Fruit fly (Drosophila melanogaster) whole organism, embryonic: ENCODE data around the gene CG11382.

Experiments
- Abd-B ChIP-seq: fragments of 200-800 bp; sonication (Bioruptor generic); optimal IDR thresholded peaks from 2 replicates; lab custom pipeline; 2018; ENCODE audit warnings: missing biosample characterization, mild to moderate bottlenecking, missing genetic modification characterization, moderate library complexity
- Bdp1 ChIP-seq: fragments of 200-800 bp; sonication (Bioruptor generic); optimal IDR thresholded peaks from 3 replicates; lab custom pipeline; 2016; ENCODE audit warnings: missing biosample characterization, missing genetic modification characterization
- Bgb ChIP-seq: fragments of 200-800 bp; sonication (Bioruptor generic); IDR thresholded peaks from 2 replicates; pipeline ENCODE4 v1.3.6; 2022; ENCODE audit warnings: missing biosample characterization, missing genetic modification characterization; ENCODE audit not compliant: partially characterized antibody
- CG10274 ChIP-seq: fragments of 200-800 bp; sonication (Bioruptor generic); optimal IDR thresholded peaks from 3 replicates; lab custom pipeline; 2017; ENCODE audit warnings: missing biosample characterization, mild to moderate bottlenecking, missing genetic modification characterization
- CG10366 ChIP-seq: fragments of 200-800 bp; sonication (Bioruptor generic); IDR thresholded peaks from 2 replicates; pipeline ENCODE4 v1.3.6; 2022; ENCODE audit warnings: missing biosample characterization, missing genetic modification characterization
- CG10959 ChIP-seq: fragments of 200-800 bp; sonication (Bioruptor generic); IDR thresholded peaks from 2 replicates; pipeline ENCODE4 v1.3.6; 2022; ENCODE audit warnings: missing biosample characterization, missing genetic modification characterization
- CG11696 ChIP-seq: fragments of 200-800 bp; sonication (Bioruptor generic); IDR thresholded peaks from 2 replicates; pipeline ENCODE4 v1.3.6; 2022; ENCODE audit warnings: missing biosample characterization, missing genetic modification characterization
- CG12659 ChIP-seq: fragments of 200-800 bp; sonication (Bioruptor generic); optimal IDR thresholded peaks from 3 replicates; lab custom pipeline; 2017; ENCODE audit warnings: mild to moderate bottlenecking, missing biosample characterization, missing genetic modification reagents, missing genetic modification characterization
- CG12769 ChIP-seq: fragments of 200-800 bp; sonication (Bioruptor generic); optimal IDR thresholded peaks from 2 replicates; lab custom pipeline; 2019; ENCODE audit warnings: missing biosample characterization, mild to moderate bottlenecking, missing genetic modification characterization, moderate library complexity
- CG13894 ChIP-seq: fragments of 200-800 bp; sonication (Bioruptor generic); optimal IDR thresholded peaks from 3 replicates; lab custom pipeline; 2018; ENCODE audit warnings: missing biosample characterization, mild to moderate bottlenecking, missing genetic modification characterization, moderate library complexity
- CG15514 ChIP-seq: fragments of 200-800 bp; sonication (Bioruptor generic); optimal IDR thresholded peaks from 3 replicates; lab custom pipeline; 2017; ENCODE audit warnings: missing biosample characterization, missing genetic modification characterization, mild to moderate bottlenecking, moderate library complexity, missing genetic modification reagents
- CG1603 ChIP-seq: fragments of 200-800 bp; sonication (Bioruptor generic); optimal IDR thresholded peaks from 2 replicates; lab custom pipeline; 2019; ENCODE audit warnings: missing biosample characterization, mild to moderate bottlenecking, missing genetic modification characterization, moderate library complexity
- CG18599 ChIP-seq: fragments of 200-800 bp; sonication (Bioruptor generic); optimal IDR thresholded peaks from 3 replicates; lab custom pipeline; 2017; ENCODE audit warnings: missing biosample characterization, missing genetic modification characterization, mild to moderate bottlenecking, moderate library complexity, missing genetic modification reagents
- CG2120 ChIP-seq: fragments of 200-800 bp; sonication (Bioruptor generic); optimal IDR thresholded peaks from 3 replicates; lab custom pipeline; 2016; ENCODE audit warnings: missing biosample characterization, missing genetic modification characterization
- CG2678 ChIP-seq: fragments of 200-800 bp; sonication (Bioruptor generic); optimal IDR thresholded peaks from 3 replicates; lab custom pipeline; 2019; ENCODE audit warnings: missing biosample characterization, mild to moderate bottlenecking, missing genetic modification characterization, moderate library complexity
- CG32767 ChIP-seq: fragments of 200-800 bp; sonication (Bioruptor generic); IDR thresholded peaks from 2 replicates; pipeline ENCODE4 v1.3.6; 2022; ENCODE audit warnings: missing biosample characterization, missing genetic modification characterization
- CG6854 ChIP-seq: fragments of 200-800 bp; sonication (Bioruptor generic); optimal IDR thresholded peaks from 3 replicates; lab custom pipeline; 2017; ENCODE audit warnings: missing biosample characterization, mild to moderate bottlenecking, missing genetic modification characterization
- CG7357 ChIP-seq: fragments of 200-800 bp; sonication (Bioruptor generic); IDR thresholded peaks from 3 replicates; pipeline ENCODE4 v1.3.6; 2022; ENCODE audit warnings: missing biosample characterization, missing genetic modification characterization
- CG7963 ChIP-seq: fragments of 200-800 bp; sonication (Bioruptor generic); IDR thresholded peaks from 3 replicates; pipeline ENCODE4 v1.3.6; 2022; ENCODE audit warnings: missing biosample characterization, missing genetic modification characterization; ENCODE audit not compliant: partially characterized antibody
- CG7987 ChIP-seq: fragments of 200-800 bp; sonication (Bioruptor generic); optimal IDR thresholded peaks from 2 replicates; lab custom pipeline; 2018; ENCODE audit warnings: missing biosample characterization, mild to moderate bottlenecking, missing genetic modification characterization, moderate library complexity
- CG8290 ChIP-seq, 3 experiments: fragments of 200-800 bp; sonication (Bioruptor generic); optimal IDR thresholded peaks; 2 replicates each; lab custom pipeline; 2016 to 2019; ENCODE audit warnings: missing biosample characterization in 3 of 3, missing genetic modification characterization in 3 of 3, mild to moderate bottlenecking in 2 of 3, moderate library complexity in 1 of 3
- CG8924 ChIP-seq: fragments of 200-800 bp; optimal IDR thresholded peaks from 3 replicates; lab custom pipeline; 2019; ENCODE audit warnings: missing biosample characterization, mild to moderate bottlenecking, missing genetic modification characterization, moderate library complexity
- CTCF ChIP-seq: fragments of 200-800 bp; sonication (Bioruptor generic); optimal IDR thresholded peaks from 2 replicates; lab custom pipeline; 2017; ENCODE audit warnings: missing biosample characterization, mild to moderate bottlenecking, missing genetic modification characterization, moderate library complexity
- HmgD ChIP-seq: fragments of 200-800 bp; sonication (Bioruptor generic); optimal IDR thresholded peaks from 3 replicates; lab custom pipeline; 2016; ENCODE audit warnings: missing biosample characterization, missing genetic modification characterization
- Hr51 ChIP-seq, 2 experiments: fragments of 200-800 bp; sonication (Bioruptor generic); optimal IDR thresholded peaks; 2 replicates in 1 of 2; 3 replicates in 1 of 2; lab custom pipeline; 2016 to 2018; ENCODE audit warnings: missing biosample characterization in 2 of 2, missing genetic modification characterization in 2 of 2, mild to moderate bottlenecking in 1 of 2, moderate library complexity in 1 of 2
- Oli ChIP-seq: fragments of 200-800 bp; sonication (Bioruptor generic); optimal IDR thresholded peaks from 2 replicates; lab custom pipeline; 2018; ENCODE audit warnings: missing biosample characterization, mild to moderate bottlenecking, missing genetic modification characterization, moderate library complexity
- Pdp1 ChIP-seq, 2 experiments: fragments of 200-800 bp; sonication (Bioruptor generic); optimal IDR thresholded peaks; 3 replicates each; lab custom pipeline; 2016; ENCODE audit warnings: missing biosample characterization in 2 of 2, missing genetic modification characterization in 2 of 2, mild to moderate bottlenecking in 1 of 2, moderate library complexity in 1 of 2
- Xrp1 ChIP-seq: fragments of 200-800 bp; sonication (Bioruptor generic); IDR thresholded peaks from 2 replicates; pipeline ENCODE4 v1.3.6; 2022; ENCODE audit warnings: missing biosample characterization, missing genetic modification characterization
- ap ChIP-seq: fragments of 200-800 bp; sonication (Bioruptor generic); IDR thresholded peaks from 2 replicates; pipeline ENCODE4 v1.3.6; 2022; ENCODE audit warnings: missing biosample characterization, missing genetic modification characterization
- ash1 ChIP-seq: fragments of 200-800 bp; sonication (Bioruptor generic); optimal IDR thresholded peaks from 2 replicates; lab custom pipeline; 2018; ENCODE audit warnings: missing biosample characterization, mild to moderate bottlenecking, missing genetic modification characterization
- bbx ChIP-seq: fragments of 200-800 bp; sonication (Bioruptor generic); IDR thresholded peaks from 2 replicates; pipeline ENCODE4 v1.3.6; 2022; ENCODE audit warnings: missing biosample characterization, missing genetic modification characterization; ENCODE audit not compliant: partially characterized antibody
- bsh ChIP-seq, 2 experiments: fragments of 200-800 bp; sonication (Bioruptor generic); optimal IDR thresholded peaks; 2 replicates each; lab custom pipeline; 2017 to 2018; ENCODE audit warnings: mild to moderate bottlenecking in 2 of 2, missing biosample characterization in 2 of 2, missing genetic modification characterization in 2 of 2, moderate library complexity in 1 of 2
- cad ChIP-seq: fragments of >200 bp; optimal IDR thresholded peaks from 2 replicates; lab custom pipeline; 2017; ENCODE audit warnings: missing biosample characterization, missing genetic modification characterization
- cg ChIP-seq: fragments of 200-800 bp; sonication (Bioruptor generic); optimal IDR thresholded peaks from 3 replicates; lab custom pipeline; 2019; ENCODE audit warnings: missing biosample characterization, mild to moderate bottlenecking, missing genetic modification characterization, moderate library complexity
- cwo ChIP-seq: fragments of 200-800 bp; sonication (Bioruptor generic); optimal IDR thresholded peaks from 3 replicates; lab custom pipeline; 2017; ENCODE audit warnings: missing biosample characterization, missing genetic modification characterization, mild to moderate bottlenecking, moderate library complexity, missing genetic modification reagents
- dan ChIP-seq: fragments of 200-800 bp; sonication (Bioruptor generic); IDR thresholded peaks from 2 replicates; pipeline ENCODE4 v1.3.6; 2022; ENCODE audit warnings: missing biosample characterization, missing genetic modification characterization
- dimm ChIP-seq: fragments of 200-800 bp; sonication (Bioruptor generic); IDR thresholded peaks from 2 replicates; pipeline ENCODE4 v1.3.6; 2022; ENCODE audit warnings: missing biosample characterization, missing genetic modification characterization
- dmrt99B ChIP-seq: fragments of 200-800 bp; sonication (Bioruptor generic); optimal IDR thresholded peaks from 2 replicates; lab custom pipeline; 2018; ENCODE audit warnings: missing biosample characterization, mild to moderate bottlenecking, missing genetic modification characterization, moderate library complexity
- gcm ChIP-seq: fragments of 200-800 bp; sonication (Bioruptor generic); optimal IDR thresholded peaks from 2 replicates; lab custom pipeline; 2019; ENCODE audit warnings: missing biosample characterization, mild to moderate bottlenecking, missing genetic modification characterization, moderate library complexity
- gsb ChIP-seq: fragments of 200-800 bp; sonication (Bioruptor generic); IDR thresholded peaks from 2 replicates; pipeline ENCODE4 v1.3.6; 2022; ENCODE audit warnings: missing biosample characterization, missing genetic modification characterization
- hb ChIP-seq: fragments of 200-800 bp; sonication (Bioruptor generic); IDR thresholded peaks from 3 replicates; pipeline ENCODE4 v1.3.6; 2022; ENCODE audit warnings: missing biosample characterization, missing genetic modification characterization; ENCODE audit not compliant: partially characterized antibody
- her ChIP-seq: fragments of 200-800 bp; sonication (Bioruptor generic); optimal IDR thresholded peaks from 2 replicates; lab custom pipeline; 2016; ENCODE audit warnings: missing biosample characterization, missing genetic modification characterization
- jigr1 ChIP-seq: fragments of 200-800 bp; sonication (Bioruptor generic); IDR thresholded peaks from 3 replicates; pipeline ENCODE4 v1.3.6; 2022; ENCODE audit warnings: missing biosample characterization, missing genetic modification characterization
- mam ChIP-seq: fragments of 200-800 bp; sonication (Bioruptor generic); optimal IDR thresholded peaks from 3 replicates; lab custom pipeline; 2016; ENCODE audit warnings: missing biosample characterization, missing genetic modification characterization
- pan ChIP-seq, 4 experiments: fragments of >200 bp in 3 of 4; fragments of 200-800 bp in 1 of 4; sonication (Bioruptor generic) in 1 of 4; optimal IDR thresholded peaks in 3 of 4; IDR thresholded peaks in 1 of 4; 2 replicates each; pipeline versions ENCODE4 v1.3.6 to Lab custom; 2017 to 2022; ENCODE audit warnings: missing biosample characterization in 2 of 4, missing genetic modification characterization in 2 of 4, mixed read lengths in 1 of 4
- psq ChIP-seq: fragments of 200-800 bp; sonication (Bioruptor generic); optimal IDR thresholded peaks from 2 replicates; lab custom pipeline; 2017; ENCODE audit warnings: missing biosample characterization, missing genetic modification characterization
- repo ChIP-seq: fragments of 200-800 bp; sonication (Bioruptor generic); optimal IDR thresholded peaks from 2 replicates; lab custom pipeline; 2016; ENCODE audit warnings: missing biosample characterization, missing genetic modification characterization
- sob ChIP-seq: fragments of 200-800 bp; sonication (Bioruptor generic); IDR thresholded peaks from 2 replicates; pipeline ENCODE4 v1.3.6; 2022; ENCODE audit warnings: missing biosample characterization, missing genetic modification characterization
- ttk ChIP-seq: fragments of 200-800 bp; sonication (Bioruptor generic); IDR thresholded peaks from 2 replicates; pipeline ENCODE4 v2.1.2; 2022; ENCODE audit warnings: missing biosample characterization, missing genetic modification characterization
- zf30C ChIP-seq: fragments of 200-800 bp; sonication (Bioruptor generic); optimal IDR thresholded peaks from 3 replicates; lab custom pipeline; 2018; ENCODE audit warnings: missing biosample characterization, mild to moderate bottlenecking, missing genetic modification characterization

The CG11382 gene

DNA sequence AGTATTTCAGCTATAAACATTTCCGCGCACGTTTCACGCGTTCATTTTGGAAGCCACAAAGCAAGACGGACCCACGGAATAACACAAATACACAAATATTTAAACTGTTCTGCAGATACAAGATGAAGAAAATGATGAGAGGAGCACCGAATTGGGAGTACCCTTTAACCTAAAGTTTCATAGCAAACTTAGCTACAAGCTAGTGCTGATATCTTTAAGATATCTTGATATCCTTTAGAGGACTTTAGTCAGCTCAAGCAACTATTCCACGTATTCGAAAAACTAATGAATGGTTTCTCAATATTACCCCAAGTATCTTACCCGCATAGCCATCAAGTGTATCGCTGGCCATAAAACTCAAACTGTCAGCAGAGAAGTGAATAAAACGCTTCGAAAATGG is 46.4 kb downstream of the CG11382 start (continued):
- no peak for TF ChIP-seq gsb (GFP tag; lab: Robert Waterston, UW)
- peak; percentile 2 for TF ChIP-seq CG8924
- TF ChIP-seq cad (GFP tag; lab: Kevin White, UChicago): no peak
- TF ChIP-seq CTCF: no peak
- no peak for TF ChIP-seq HmgD (GFP tag; lab: Kevin White, UChicago)
- no peak for TF ChIP-seq CG13894 (tag; lab: Kevin White, UChicago)
- TF ChIP-seq dmrt99B: peak; percentile 47
- no peak for TF ChIP-seq cg
- TF ChIP-seq CG6854 (GFP tag; lab: Kevin White, UChicago): no peak
- TF ChIP-seq CG32767: no peak
- peak; percentile 21 for TF ChIP-seq CG1603 (tag; lab: Kevin White, UChicago)
- no peak for TF ChIP-seq dan (GFP tag; lab: Robert Waterston, UW)
- no peak for TF ChIP-seq CG10959
- peak; percentile 21 for TF ChIP-seq CG18599
- TF ChIP-seq CG2120 (GFP tag; lab: Kevin White, UChicago): peak; percentile 23
- peak in 1 of 2 experiments; percentile 2 for TF ChIP-seq bsh (GFP tag; optimal IDR thresholded peaks at IDR 0.05; lab: Kevin White, UChicago)
- peak; percentile 44 for TF ChIP-seq CG2678 (tag; lab: Kevin White, UChicago)
- no peak for TF ChIP-seq repo (GFP tag; lab: Kevin White, UChicago)
- no peak for TF ChIP-seq Xrp1 (GFP tag; lab: Robert Waterston, UW)
- no peak for TF ChIP-seq mam (GFP tag; lab: Kevin White, UChicago)
- peak in 1 of 2 experiments; percentile 14 for TF ChIP-seq Pdp1 (GFP tag; optimal IDR thresholded peaks at IDR 0.05; lab: Kevin White, UChicago)
- no peak for TF ChIP-seq CG11696 (GFP tag; lab: Robert Waterston, UW)
- peak in 1 of 2 experiments; percentile 43 for TF ChIP-seq Hr51 (GFP tag; optimal IDR thresholded peaks at IDR 0.05; lab: Kevin White, UChicago)
- no peak for TF ChIP-seq CG8290 (GFP tag; optimal IDR thresholded peaks at IDR 0.05; lab: Kevin White, UChicago)
- TF ChIP-seq CG8290 (tag; optimal IDR thresholded peaks at IDR 0.05; lab: Kevin White, UChicago): peak in 1 of 2 experiments; percentile 12
- TF ChIP-seq zf30C: no peak
- TF ChIP-seq Bgb (GFP tag; lab: Robert Waterston, UW): no peak
- no peak for TF ChIP-seq Bdp1 (GFP tag; lab: Kevin White, UChicago)
- no peak for TF ChIP-seq hb
- TF ChIP-seq CG12769 (tag; lab: Kevin White, UChicago): peak; percentile 2
- TF ChIP-seq CG7963: no peak
- TF ChIP-seq her (GFP tag; lab: Kevin White, UChicago): no peak
- no peak for TF ChIP-seq CG7987
- no peak for TF ChIP-seq dimm (GFP tag; lab: Robert Waterston, UW)
- TF ChIP-seq ash1 (GFP tag; lab: Kevin White, UChicago): no peak
- TF ChIP-seq CG7357: peak; percentile 37; the same call in 1 of the 3 replicates
- TF ChIP-seq CG10274 (GFP tag; lab: Kevin White, UChicago): no peak
- no peak for TF ChIP-seq psq (GFP tag; lab: Kevin White, UChicago)
- TF ChIP-seq pan (optimal IDR thresholded peaks at IDR 0.05; lab: Kevin White, UChicago): no peak
- no peak for TF ChIP-seq pan (GFP tag; optimal IDR thresholded peaks at IDR 0.05 in 1 of 2, IDR thresholded peaks at IDR 0.05 in 1 of 2)
- TF ChIP-seq gcm: no peak
- TF ChIP-seq CG12659 (GFP tag; lab: Kevin White, UChicago): no peak
- TF ChIP-seq Abd-B (GFP tag; lab: Kevin White, UChicago): no peak
- no peak for TF ChIP-seq ttk (GFP tag; lab: Robert Waterston, UW)
- no peak for TF ChIP-seq bbx (GFP tag; lab: Robert Waterston, UW)
- no peak for TF ChIP-seq sob (GFP tag; lab: Robert Waterston, UW)
- TF ChIP-seq cwo (GFP tag; lab: Kevin White, UChicago): no peak
- TF ChIP-seq ap (GFP tag; lab: Robert Waterston, UW): no peak
- no peak for TF ChIP-seq jigr1 (GFP tag; lab: Robert Waterston, UW)
- TF ChIP-seq Oli: peak; percentile 3
- no peak for TF ChIP-seq CG15514 (GFP tag; lab: Kevin White, UChicago)
- no peak for TF ChIP-seq CG10366
